Worm (Caenorhabditis elegans) whole organism, L2 larva: Measurements from ENCODE around the gene H03G16.6.

Experiments used
- C34F6.9 ChIP-seq: fragments of 150-350 bp; optimal IDR thresholded peaks from 2 replicates; lab custom pipeline; 2014; ENCODE audit warnings: missing biosample characterization, missing genetic modification characterization
- F13H6.1 ChIP-seq: sonication (generic microtip); optimal IDR thresholded peaks from 2 replicates; lab custom pipeline; 2016; ENCODE audit warnings: missing genetic modification characterization, missing compliant biosample characterization
- ZK546.5 ChIP-seq: sonication (generic microtip); optimal IDR thresholded peaks from 2 replicates; lab custom pipeline; 2017; ENCODE audit warnings: missing biosample characterization, missing genetic modification characterization
- alr-1 ChIP-seq: fragments of 150-350 bp; optimal IDR thresholded peaks from 2 replicates; lab custom pipeline; 2014; ENCODE audit warnings: missing biosample characterization, missing genetic modification characterization
- aly-2 ChIP-seq: fragments of 150-350 bp; optimal IDR thresholded peaks from 2 replicates; lab custom pipeline; 2014; ENCODE audit warnings: missing biosample characterization, missing genetic modification characterization
- ama-1 ChIP-seq: fragments of 150-350 bp; optimal IDR thresholded peaks from 2 replicates; lab custom pipeline; 2018; ENCODE audit warnings: inconsistent platforms
- ceh-16 ChIP-seq: fragments of 150-350 bp; optimal IDR thresholded peaks from 2 replicates; lab custom pipeline; 2014; ENCODE audit warnings: missing biosample characterization, missing genetic modification characterization
- crh-2 ChIP-seq: sonication (generic microtip); optimal IDR thresholded peaks from 2 replicates; lab custom pipeline; 2017; ENCODE audit warnings: missing biosample characterization, missing genetic modification characterization
- dmd-4 ChIP-seq: sonication (generic microtip); optimal IDR thresholded peaks from 2 replicates; lab custom pipeline; 2017; ENCODE audit warnings: missing biosample characterization, missing genetic modification characterization
- egl-27 ChIP-seq: sonication (generic microtip); optimal IDR thresholded peaks from 3 replicates; lab custom pipeline; 2017; ENCODE audit warnings: missing biosample characterization, missing genetic modification reagents, missing genetic modification characterization
- elt-3 ChIP-seq: sonication (generic microtip); optimal IDR thresholded peaks from 2 replicates; lab custom pipeline; 2017; ENCODE audit warnings: missing biosample characterization, missing genetic modification characterization
- fos-1 ChIP-seq: fragments of 150-350 bp; optimal IDR thresholded peaks from 2 replicates; lab custom pipeline; 2014; ENCODE audit warnings: missing biosample characterization, missing genetic modification characterization
- gmeb-1 ChIP-seq: fragments of 150-350 bp; optimal IDR thresholded peaks from 2 replicates; lab custom pipeline; 2014; ENCODE audit warnings: missing biosample characterization, missing genetic modification characterization
- lin-11 ChIP-seq: fragments of 150-350 bp; sonication (generic microtip); optimal IDR thresholded peaks from 2 replicates; lab custom pipeline; 2014; ENCODE audit warnings: missing biosample characterization, missing genetic modification characterization, inconsistent platforms, mixed read lengths
- lin-13 ChIP-seq: fragments of 150-350 bp; optimal IDR thresholded peaks from 2 replicates; lab custom pipeline; 2014; ENCODE audit warnings: missing biosample characterization, missing genetic modification reagents, missing genetic modification characterization
- lsy-2 ChIP-seq, 2 experiments: fragments of 150-350 bp in 1 of 2; sonication (generic microtip) in 1 of 2; optimal IDR thresholded peaks; 2 replicates each; lab custom pipeline; 2014 to 2017; ENCODE audit warnings: missing biosample characterization in 2 of 2, missing genetic modification characterization in 2 of 2
- mab-5 ChIP-seq: fragments of 150-350 bp; optimal IDR thresholded peaks from 2 replicates; lab custom pipeline; 2014; ENCODE audit warnings: missing biosample characterization, missing genetic modification characterization
- mdl-1 ChIP-seq, 2 experiments: fragments of 150-350 bp in 1 of 2; sonication (generic microtip) in 1 of 2; optimal IDR thresholded peaks; 2 replicates each; lab custom pipeline; 2017; ENCODE audit warnings: missing biosample characterization in 2 of 2, missing genetic modification characterization in 2 of 2
- nhr-10 ChIP-seq: sonication (generic microtip); optimal IDR thresholded peaks from 2 replicates; lab custom pipeline; 2017; ENCODE audit warnings: missing biosample characterization, missing genetic modification characterization
- nhr-11 ChIP-seq: fragments of 150-350 bp; optimal IDR thresholded peaks from 2 replicates; lab custom pipeline; 2014; ENCODE audit warnings: missing biosample characterization, missing genetic modification characterization
- nhr-12 ChIP-seq: fragments of 150-350 bp; optimal IDR thresholded peaks from 2 replicates; lab custom pipeline; 2014; ENCODE audit warnings: missing biosample characterization, missing genetic modification characterization
- nhr-129 ChIP-seq: fragments of 150-350 bp; optimal IDR thresholded peaks from 2 replicates; lab custom pipeline; 2014; ENCODE audit warnings: missing biosample characterization, missing genetic modification characterization
- nhr-21 ChIP-seq: fragments of 150-350 bp; optimal IDR thresholded peaks from 2 replicates; lab custom pipeline; 2014; ENCODE audit warnings: missing biosample characterization, missing genetic modification characterization
- nhr-23 ChIP-seq: fragments of 150-350 bp; optimal IDR thresholded peaks from 2 replicates; lab custom pipeline; 2014; ENCODE audit warnings: missing biosample characterization, missing genetic modification reagents, missing genetic modification characterization
- nhr-25 ChIP-seq: fragments of 150-350 bp; sonication (generic microtip); optimal IDR thresholded peaks from 3 replicates; lab custom pipeline; 2014; ENCODE audit warnings: missing biosample characterization, missing genetic modification characterization
- nhr-77 ChIP-seq: fragments of 150-350 bp; optimal IDR thresholded peaks from 2 replicates; lab custom pipeline; 2014; ENCODE audit warnings: missing biosample characterization, missing genetic modification characterization
- peb-1 ChIP-seq: fragments of 150-350 bp; optimal IDR thresholded peaks from 2 replicates; lab custom pipeline; 2014; ENCODE audit warnings: missing biosample characterization, missing genetic modification characterization
- sma-3 ChIP-seq: sonication (generic microtip); optimal IDR thresholded peaks from 2 replicates; lab custom pipeline; 2016; ENCODE audit warnings: missing genetic modification reagents, missing genetic modification characterization, missing compliant biosample characterization
- sma-9 ChIP-seq, 2 experiments: fragments of 150-350 bp in 1 of 2; sonication (generic microtip) in 1 of 2; optimal IDR thresholded peaks; 2 replicates each; lab custom pipeline; 2014 to 2016; ENCODE audit warnings: missing genetic modification characterization in 2 of 2, mild to moderate bottlenecking in 1 of 2, missing biosample characterization in 1 of 2, missing compliant biosample characterization in 1 of 2, missing genetic modification reagents in 1 of 2, moderate library complexity in 1 of 2
- snpc-4 ChIP-seq: fragments of 150-350 bp; optimal IDR thresholded peaks from 2 replicates; lab custom pipeline; 2014; ENCODE audit warnings: missing biosample characterization, missing genetic modification characterization
- unc-55 ChIP-seq: fragments of 150-350 bp; sonication (generic microtip); optimal IDR thresholded peaks from 3 replicates; lab custom pipeline; 2014; ENCODE audit warnings: missing biosample characterization, missing genetic modification reagents, missing genetic modification characterization
- unc-62 ChIP-seq: fragments of 150-350 bp; optimal IDR thresholded peaks from 2 replicates; lab custom pipeline; 2014; ENCODE audit warnings: missing biosample characterization, missing genetic modification reagents, missing genetic modification characterization
- zag-1 ChIP-seq: fragments of 150-350 bp; optimal IDR thresholded peaks from 2 replicates; lab custom pipeline; 2014; ENCODE audit warnings: missing biosample characterization, missing genetic modification characterization
- ztf-1 ChIP-seq: fragments of 200-800 bp; sonication (Bioruptor generic); conservative IDR thresholded peaks from 2 replicates; pipeline ENCODE4 v1.3.6; 2022; ENCODE audit warnings: missing genetic modification characterization, missing compliant biosample characterization
- ztf-11 ChIP-seq: sonication (generic microtip); optimal IDR thresholded peaks from 2 replicates; lab custom pipeline; 2017; ENCODE audit warnings: missing biosample characterization, missing genetic modification characterization
- ztf-4 ChIP-seq: fragments of 150-350 bp; optimal IDR thresholded peaks from 2 replicates; lab custom pipeline; 2014; ENCODE audit warnings: missing biosample characterization, missing genetic modification characterization

H03G16.6 gene

DNA sequence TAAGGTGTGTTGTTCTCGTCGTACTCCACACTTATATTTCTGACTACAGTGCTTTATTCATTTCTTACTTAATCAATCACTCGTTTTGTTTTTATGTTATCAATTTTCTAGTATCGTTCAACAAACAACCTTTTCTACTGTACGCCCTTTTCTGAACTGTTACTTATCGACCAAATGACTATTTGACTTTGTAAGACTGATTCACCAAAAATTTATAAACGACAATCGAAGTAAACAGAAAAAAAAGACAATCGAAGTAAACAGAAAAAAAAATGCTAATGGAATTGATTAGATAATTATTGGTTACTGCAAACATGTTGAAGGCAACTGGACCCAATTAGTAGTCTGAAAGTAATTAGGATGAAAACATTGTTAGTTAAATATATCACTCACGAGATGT is 2.5 kb upstream of the H03G16.6 start:
- TF ChIP-seq gmeb-1 (tag; lab: Kevin White, UChicago) (no peak), nhr-23 (tag; lab: Kevin White, UChicago) (no peak), nhr-21 (tag; lab: Kevin White, UChicago) (no peak), nhr-12 (no peak), fos-1 (no peak), nhr-10 (tag; lab: Kevin White, UChicago) (no peak), ztf-4 (tag; lab: Kevin White, UChicago) (no peak), nhr-11 (no peak), lsy-2 (tag; optimal IDR thresholded peaks at IDR 0.05; lab: Kevin White, UChicago) (no peak), nhr-129 (no peak), lin-11 (tag; lab: Kevin White, UChicago) (no peak), dmd-4 (tag; lab: Kevin White, UChicago) (no peak), zag-1 (tag; lab: Kevin White, UChicago) (no peak), crh-2 (tag; lab: Kevin White, UChicago) (no peak), unc-55 (GFP tag; lab: Kevin White, UChicago) (no peak), unc-62 (GFP tag; lab: Kevin White, UChicago) (no peak), ztf-11 (no peak)

ce11 chrX:15053223-15053933 is 893 bp downstream of the H03G16.6 start, which contains the start of gene H03G16.1:
Gene H03G16.1, plus strand, starts transcription at chrX:15053883.
- TF ChIP-seq mab-5 (no peak), nhr-25 (tag; lab: Kevin White, UChicago) (no peak), nhr-77 (tag; lab: Kevin White, UChicago) (no peak), ztf-1 (GFP tag; lab: Robert Waterston, UW) (no peak), C34F6.9 (tag; lab: Kevin White, UChicago) (no peak), lin-13 (GFP tag; lab: Kevin White, UChicago) (no peak), ceh-16 (tag; lab: Kevin White, UChicago) (no peak)

DNA sequence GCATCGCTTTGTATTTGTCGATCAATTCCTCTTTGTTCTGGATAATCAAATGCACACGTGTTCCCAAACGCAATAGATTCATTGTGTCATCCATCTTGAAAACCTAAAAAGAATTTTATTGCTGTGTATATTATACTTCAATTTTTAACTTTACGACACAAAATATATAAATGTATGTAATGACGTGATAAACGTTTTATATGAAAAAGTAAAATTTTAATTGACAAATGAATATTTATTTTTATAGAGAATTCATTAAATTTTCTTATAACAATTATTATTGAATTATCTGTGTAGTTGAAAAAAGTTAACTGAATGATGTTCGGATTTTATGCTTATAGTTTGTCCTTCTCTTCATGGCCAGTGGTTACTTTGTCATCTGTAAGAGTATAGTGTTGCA is 3.4 kb downstream of the H03G16.6 start, which contains the start of gene H03G16.7:
H03G16.7 (minus strand) TSS at position 101 of the 400 bp plus-strand sequence.
- TF ChIP-seq crh-2 (tag; lab: Kevin White, UChicago) = no peak
- no peak for TF ChIP-seq ztf-1 (GFP tag; lab: Robert Waterston, UW)
- TF ChIP-seq gmeb-1 (tag; lab: Kevin White, UChicago) = no peak
- no peak for TF ChIP-seq sma-3 (GFP tag; lab: Kevin White, UChicago)
- no peak for TF ChIP-seq ama-1 (lab: Kevin White, UChicago)
- TF ChIP-seq fos-1 = no peak
- no peak for TF ChIP-seq lin-11 (tag; lab: Kevin White, UChicago)
- no peak for TF ChIP-seq sma-9 (GFP tag; optimal IDR thresholded peaks at IDR 0.05; lab: Kevin White, UChicago)
- TF ChIP-seq sma-9 (tag; optimal IDR thresholded peaks at IDR 0.05; lab: Kevin White, UChicago) = no peak
- TF ChIP-seq ztf-4 (tag; lab: Kevin White, UChicago) = no peak
- TF ChIP-seq F13H6.1 = no peak
- TF ChIP-seq elt-3 (tag; lab: Kevin White, UChicago) = no peak
- no peak for TF ChIP-seq ztf-11
- TF ChIP-seq aly-2 = no peak
- TF ChIP-seq peb-1 (tag; lab: Kevin White, UChicago) = no peak
- TF ChIP-seq egl-27 (tag; lab: Kevin White, UChicago) = no peak
- no peak for TF ChIP-seq nhr-12
- TF ChIP-seq nhr-10 (tag; lab: Kevin White, UChicago) = no peak
- TF ChIP-seq nhr-25 (tag; lab: Kevin White, UChicago) = no peak
- no peak for TF ChIP-seq C34F6.9 (tag; lab: Kevin White, UChicago)
- TF ChIP-seq mdl-1 (tag; optimal IDR thresholded peaks at IDR 0.05; lab: Kevin White, UChicago) = no peak

DNA sequence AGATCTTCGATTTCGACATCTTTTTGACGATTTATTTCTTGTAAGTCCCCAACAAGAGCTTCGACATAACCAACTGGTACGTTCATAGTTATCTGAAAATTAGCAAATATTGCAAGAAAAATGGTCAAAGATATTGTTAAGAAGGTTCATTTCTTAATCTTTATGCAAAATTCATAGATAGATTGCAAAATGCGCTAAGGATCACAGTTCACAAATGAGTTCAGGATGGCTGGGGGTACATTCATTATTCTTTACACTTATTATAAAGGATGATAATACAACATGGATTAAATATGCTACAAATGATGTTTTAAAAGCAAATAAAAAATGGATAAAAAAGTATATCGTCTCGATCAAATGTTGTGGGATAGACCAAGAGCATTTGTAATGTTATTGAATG is 4.3 kb downstream of the H03G16.6 start, which contains the start of gene H03G16.5:
H03G16.5 (minus strand) TSS at position 101 of the 400 bp plus-strand sequence.
- no peak for TF ChIP-seq nhr-25 (tag; lab: Kevin White, UChicago)
- no peak for TF ChIP-seq sma-3 (GFP tag; lab: Kevin White, UChicago)
- no peak for TF ChIP-seq nhr-10 (tag; lab: Kevin White, UChicago)
- TF ChIP-seq ZK546.5 (tag; lab: Kevin White, UChicago) = no peak
- no peak for TF ChIP-seq snpc-4
- TF ChIP-seq alr-1 (tag; lab: Kevin White, UChicago) = no peak
